Worm (Caenorhabditis elegans) whole organism, L4 larva: ENCODE results near the gene txt-18.

Source experiments
- aha-1 ChIP-seq: fragments of 150-350 bp; peaks from one replicate; lab custom pipeline; 2014; ENCODE audit warnings: missing biosample characterization, missing genetic modification characterization
- mep-1 ChIP-seq: fragments of 150-350 bp; sonication (generic microtip); optimal IDR thresholded peaks from 3 replicates; lab custom pipeline; 2014; ENCODE audit warnings: missing biosample characterization, missing genetic modification characterization
- nhr-6 ChIP-seq: fragments of 150-350 bp; optimal IDR thresholded peaks from 2 replicates; lab custom pipeline; 2014; ENCODE audit warnings: missing biosample characterization, missing genetic modification characterization

DNA sequence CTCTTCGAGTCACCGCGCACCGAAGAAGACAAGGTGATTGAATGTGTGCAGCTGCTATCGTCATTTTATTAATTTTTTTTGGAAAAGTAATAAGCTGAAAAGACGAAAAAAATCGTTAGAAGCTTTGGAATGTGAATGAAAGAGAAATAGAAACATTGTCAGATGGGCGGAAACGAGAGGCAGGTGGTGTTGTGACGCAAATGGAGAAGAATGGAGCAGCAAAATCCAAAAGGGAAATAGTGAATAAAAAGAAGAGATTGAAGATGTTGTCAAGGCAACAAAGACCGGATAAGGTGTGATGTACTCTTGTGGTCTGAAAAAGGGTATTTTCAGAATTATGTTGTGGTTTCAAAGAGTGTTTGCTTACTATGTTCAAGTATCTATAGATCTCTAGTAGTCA, 1.4 kb upstream of the txt-18 start:
- TF ChIP-seq nhr-6 (tag; lab: Kevin White, UChicago) (no peak), mep-1 (tag; lab: Kevin White, UChicago) (no peak), aha-1 (tag; lab: Kevin White, UChicago) (peak; percentile 75)
